Worm (Caenorhabditis elegans) whole organism, L3 larva: Measurements from ENCODE around the gene pgl-3.

Experiments used
- R02D3.7 ChIP-seq: fragments of 150-350 bp; optimal IDR thresholded peaks from 2 replicates; lab custom pipeline; 2014; ENCODE audit warnings: missing biosample characterization, missing genetic modification characterization
- ZK546.5 ChIP-seq: sonication (generic microtip); optimal IDR thresholded peaks from 2 replicates; lab custom pipeline; 2017; ENCODE audit warnings: missing biosample characterization, missing genetic modification characterization
- aly-2 ChIP-seq: fragments of 150-350 bp; optimal IDR thresholded peaks from 2 replicates; lab custom pipeline; 2014; ENCODE audit warnings: missing biosample characterization, missing genetic modification characterization
- daf-12 ChIP-seq: fragments of 150-350 bp; optimal IDR thresholded peaks from 2 replicates; lab custom pipeline; 2014; ENCODE audit warnings: missing biosample characterization, missing genetic modification reagents, missing genetic modification characterization
- fos-1 ChIP-seq: fragments of 150-350 bp; optimal IDR thresholded peaks from 2 replicates; lab custom pipeline; 2014; ENCODE audit warnings: missing biosample characterization, missing genetic modification characterization
- mdl-1 ChIP-seq: fragments of 150-350 bp; optimal IDR thresholded peaks from 2 replicates; lab custom pipeline; 2014; ENCODE audit warnings: missing biosample characterization, missing genetic modification characterization
- nhr-76 ChIP-seq: fragments of 150-350 bp; sonication (generic microtip); optimal IDR thresholded peaks from 5 replicates; lab custom pipeline; 2014; ENCODE audit warnings: missing biosample characterization, missing genetic modification characterization
- nhr-77 ChIP-seq: fragments of 150-350 bp; optimal IDR thresholded peaks from 2 replicates; lab custom pipeline; 2014; ENCODE audit warnings: missing biosample characterization, missing genetic modification characterization
- snpc-4 ChIP-seq: fragments of 150-350 bp; optimal IDR thresholded peaks from 2 replicates; lab custom pipeline; 2014; ENCODE audit warnings: missing biosample characterization, missing genetic modification characterization

DNA sequence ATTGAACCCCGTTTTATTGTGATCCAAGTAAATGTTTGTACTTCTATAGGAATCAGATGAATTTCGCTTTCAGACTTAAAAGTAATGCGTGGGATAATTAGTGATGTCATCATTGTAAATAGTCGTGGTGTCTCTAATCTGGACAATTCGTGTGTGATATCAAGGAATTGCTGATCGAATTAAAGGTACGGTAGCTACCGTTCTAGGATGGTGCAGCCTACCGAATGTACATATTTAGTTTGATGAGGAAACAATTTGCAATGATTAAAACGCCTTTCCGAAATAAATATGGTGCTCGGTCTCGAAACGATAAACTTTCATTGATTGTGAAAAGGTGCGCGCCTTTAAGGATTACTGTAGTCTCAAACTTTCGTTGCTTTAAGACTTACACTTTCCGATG, 2.8 kb downstream of the pgl-3 start:
- TF ChIP-seq fos-1 (tag; lab: Kevin White, UChicago) (no peak), snpc-4 (tag; lab: Kevin White, UChicago) (no peak), daf-12 (tag; lab: Kevin White, UChicago) (no peak), nhr-77 (no peak), nhr-76 (no peak), ZK546.5 (no peak), R02D3.7 (tag; lab: Kevin White, UChicago) (no peak), aly-2 (tag; lab: Kevin White, UChicago) (no peak), mdl-1 (tag; lab: Kevin White, UChicago) (no peak)
